Worm (Caenorhabditis elegans): ENCODE data around the gene npax-3.

- TF ChIP-seq nhr-11 (tag; optimal IDR thresholded peaks at IDR 0.05) (no peak), skn-1 (tag; optimal IDR thresholded peaks at IDR 0.05) (no peak), sea-2 (GFP tag; optimal IDR thresholded peaks at IDR 0.05) (no peak), fkh-10 (GFP tag; optimal IDR thresholded peaks at IDR 0.05) (no peak), aly-2 (tag; optimal IDR thresholded peaks at IDR 0.05) (no peak), egl-27 (tag; optimal IDR thresholded peaks at IDR 0.05) (no peak), nhr-28 (tag; optimal IDR thresholded peaks at IDR 0.05) (no peak), R02D3.7 (tag; optimal IDR thresholded peaks at IDR 0.05) (no peak), unc-39 (tag; optimal IDR thresholded peaks at IDR 0.05) (no peak), nhr-237 (tag; optimal IDR thresholded peaks at IDR 0.05) (no peak), nhr-67 (tag; optimal IDR thresholded peaks at IDR 0.05) (no peak)
Measured at ce11 chrIV:10861102-10861501, 33.2 kb upstream of the npax-3 start, which contains the start of gene rbm-22.
